Worm (Caenorhabditis elegans) whole organism, midembryonic: Measurements from ENCODE around the gene clec-173.

ENCODE experiments used
- T22C8.4 ChIP-seq: fragments of 200-800 bp; sonication (Bioruptor generic); IDR thresholded peaks from 2 replicates; pipeline ENCODE4 v1.3.6; 2022; ENCODE audit warnings: missing genetic modification characterization, missing compliant biosample characterization
- cog-1 ChIP-seq: sonication (generic microtip); optimal IDR thresholded peaks from 2 replicates; lab custom pipeline; 2016; ENCODE audit warnings: missing genetic modification characterization, missing compliant biosample characterization
- flt-1 ChIP-seq: fragments of 200-800 bp; sonication (Bioruptor generic); IDR thresholded peaks from 2 replicates; pipeline ENCODE4 v1.3.6; 2022; ENCODE audit warnings: missing genetic modification characterization, missing compliant biosample characterization
- klf-2 ChIP-seq: fragments of 200-800 bp; sonication (Bioruptor generic); conservative IDR thresholded peaks from 2 replicates; pipeline ENCODE4 v1.3.6; 2022; ENCODE audit warnings: missing genetic modification reagents, missing genetic modification characterization, missing compliant biosample characterization
- med-1 ChIP-seq: sonication (generic microtip); optimal IDR thresholded peaks from 2 replicates; lab custom pipeline; 2017; ENCODE audit warnings: missing genetic modification characterization, mild to moderate bottlenecking, missing compliant biosample characterization, antibody characterized with exemption, missing genetic modification reagents; ENCODE audit not compliant: insufficient read depth
- ref-1 ChIP-seq: fragments of 200-800 bp; sonication (Bioruptor generic); conservative IDR thresholded peaks from 2 replicates; pipeline ENCODE4 v1.3.6; 2022; ENCODE audit warnings: missing genetic modification reagents, missing genetic modification characterization, missing compliant biosample characterization
- tab-1 ChIP-seq: fragments of 200-800 bp; sonication (Bioruptor generic); IDR thresholded peaks from 2 replicates; pipeline ENCODE4 v1.3.6; 2022; ENCODE audit warnings: missing genetic modification characterization, missing compliant biosample characterization
- ztf-23 ChIP-seq: fragments of 200-800 bp; sonication (Bioruptor generic); IDR thresholded peaks from 2 replicates; pipeline ENCODE4 v1.3.6; 2022; ENCODE audit warnings: missing genetic modification reagents, missing genetic modification characterization, missing compliant biosample characterization
- ztf-29 ChIP-seq: fragments of 200-800 bp; sonication (Bioruptor generic); IDR thresholded peaks from 2 replicates; pipeline ENCODE4 v1.3.6; 2022; ENCODE audit warnings: missing genetic modification reagents, missing genetic modification characterization, missing compliant biosample characterization

The clec-173 gene

DNA sequence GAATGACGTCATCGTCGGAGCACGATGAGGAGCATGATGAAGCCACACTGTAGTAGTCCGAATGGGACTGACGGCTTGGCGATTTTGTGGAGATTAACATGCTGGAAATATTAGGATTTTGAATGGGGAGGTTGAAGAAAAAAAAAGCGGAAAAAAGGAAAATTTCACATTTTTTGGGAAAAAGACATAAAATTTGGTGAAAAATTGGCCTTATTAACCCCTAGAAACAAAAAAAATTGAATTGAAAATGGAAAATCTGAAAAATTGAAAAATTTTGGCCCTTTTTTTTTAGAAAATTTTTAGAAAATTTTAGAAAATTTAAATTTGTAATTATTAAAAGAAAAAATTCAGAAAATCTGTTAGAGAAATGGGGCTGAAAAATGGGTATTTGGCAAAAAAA lies 5.8 kb upstream of the clec-173 start, which contains the start of gene T26C12.3:
Gene T26C12.3 (minus strand): TSS at position 101 of the 400 bp plus-strand sequence.
- TF ChIP-seq ztf-23 (no peak), ref-1 (GFP tag; lab: Robert Waterston, UW) (no peak), cog-1 (tag; lab: Kevin White, UChicago) (no peak), klf-2 (GFP tag; lab: Robert Waterston, UW) (no peak), med-1 (GFP tag; lab: Kevin White, UChicago) (no peak), tab-1 (GFP tag; lab: Robert Waterston, UW) (no peak), T22C8.4 (GFP tag; lab: Robert Waterston, UW) (no peak), ztf-29 (GFP tag; lab: Robert Waterston, UW) (no peak), flt-1 (no peak)

ce11 chrIV:3271342-3271741 lies 3.9 kb upstream of the clec-173 start:
- TF ChIP-seq klf-2 (GFP tag; lab: Robert Waterston, UW): no peak
- no peak for TF ChIP-seq med-1 (GFP tag; lab: Kevin White, UChicago)
- no peak for TF ChIP-seq ztf-23

- no peak for TF ChIP-seq ref-1 (GFP tag; lab: Robert Waterston, UW)
- TF ChIP-seq cog-1 (tag; lab: Kevin White, UChicago): no peak
- TF ChIP-seq T22C8.4 (GFP tag; lab: Robert Waterston, UW): no peak
- TF ChIP-seq ztf-29 (GFP tag; lab: Robert Waterston, UW): no peak
- TF ChIP-seq tab-1 (GFP tag; lab: Robert Waterston, UW): no peak
- no peak for TF ChIP-seq ztf-23
- TF ChIP-seq klf-2 (GFP tag; lab: Robert Waterston, UW): no peak
- 0 out of 2 replicates have a peak, but pooled peaks have one; percentile 59 for TF ChIP-seq flt-1
These were observed 640 bp downstream of the clec-173 start for ce11 chrIV:3266841-3267240.

DNA sequence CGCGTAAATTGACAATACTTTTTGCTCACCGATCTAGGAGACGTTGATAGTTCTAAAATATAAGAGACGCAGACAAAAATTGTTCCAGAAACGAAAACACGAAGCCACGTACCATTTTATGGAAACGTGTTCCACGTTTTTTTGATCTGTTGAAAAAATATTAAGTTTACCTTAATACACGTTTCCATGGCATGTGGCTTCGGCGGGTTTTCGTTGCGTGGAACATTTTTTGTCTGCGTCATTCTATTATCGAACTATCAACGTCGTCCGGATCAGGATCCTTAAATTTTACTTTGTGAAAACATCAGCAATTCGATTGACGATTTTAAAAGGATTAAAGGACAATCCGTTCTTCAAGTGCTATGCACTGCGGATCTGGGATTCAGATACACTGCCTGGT lies 1.8 kb downstream of the clec-173 start, which contains the start of gene T26C12.2:
Gene T26C12.2 (minus strand): TSS at position 101 of the 400 bp plus-strand sequence.
- TF ChIP-seq klf-2 (GFP tag; lab: Robert Waterston, UW) (no peak), flt-1 (no peak), ref-1 (GFP tag; lab: Robert Waterston, UW) (no peak), tab-1 (GFP tag; lab: Robert Waterston, UW) (no peak), ztf-29 (GFP tag; lab: Robert Waterston, UW) (no peak), med-1 (GFP tag; lab: Kevin White, UChicago) (no peak), cog-1 (tag; lab: Kevin White, UChicago) (no peak), T22C8.4 (GFP tag; lab: Robert Waterston, UW) (no peak), ztf-23 (no peak)

DNA sequence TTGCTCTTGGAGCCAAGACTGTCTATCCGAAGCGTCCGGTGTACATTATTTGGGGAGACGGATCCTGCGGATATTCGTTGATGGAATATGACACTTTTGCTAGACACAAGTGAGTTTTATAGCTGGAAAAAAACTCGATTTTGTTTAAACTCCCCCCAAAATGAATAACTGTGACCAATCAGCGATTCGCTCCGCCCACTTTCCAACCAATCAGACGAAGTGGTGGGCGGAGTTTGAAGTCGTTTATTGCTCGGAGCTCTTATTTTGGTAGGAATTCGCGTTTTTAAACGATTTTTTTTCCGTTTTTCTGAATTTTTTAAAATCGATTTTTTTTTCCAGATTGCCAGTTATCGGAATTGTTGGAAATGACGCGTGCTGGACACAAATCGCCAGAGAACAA lies 5.7 kb downstream of the clec-173 start:
- TF ChIP-seq tab-1 (GFP tag; lab: Robert Waterston, UW) (no peak), klf-2 (GFP tag; lab: Robert Waterston, UW) (no peak), cog-1 (tag; lab: Kevin White, UChicago) (no peak), T22C8.4 (GFP tag; lab: Robert Waterston, UW) (no peak), ztf-29 (GFP tag; lab: Robert Waterston, UW) (no peak), ref-1 (GFP tag; lab: Robert Waterston, UW) (no peak), med-1 (GFP tag; lab: Kevin White, UChicago) (no peak), flt-1 (no peak), ztf-23 (no peak)

- TF ChIP-seq flt-1: no peak
- no peak for TF ChIP-seq ztf-29 (GFP tag; lab: Robert Waterston, UW)
- TF ChIP-seq med-1 (GFP tag; lab: Kevin White, UChicago): no peak
- no peak for TF ChIP-seq ztf-23
- no peak for TF ChIP-seq ref-1 (GFP tag; lab: Robert Waterston, UW)
- no peak for TF ChIP-seq tab-1 (GFP tag; lab: Robert Waterston, UW)
- no peak for TF ChIP-seq cog-1 (tag; lab: Kevin White, UChicago)
These were observed 7.3 kb downstream of the clec-173 start for ce11 chrIV:3260216-3260615.

DNA sequence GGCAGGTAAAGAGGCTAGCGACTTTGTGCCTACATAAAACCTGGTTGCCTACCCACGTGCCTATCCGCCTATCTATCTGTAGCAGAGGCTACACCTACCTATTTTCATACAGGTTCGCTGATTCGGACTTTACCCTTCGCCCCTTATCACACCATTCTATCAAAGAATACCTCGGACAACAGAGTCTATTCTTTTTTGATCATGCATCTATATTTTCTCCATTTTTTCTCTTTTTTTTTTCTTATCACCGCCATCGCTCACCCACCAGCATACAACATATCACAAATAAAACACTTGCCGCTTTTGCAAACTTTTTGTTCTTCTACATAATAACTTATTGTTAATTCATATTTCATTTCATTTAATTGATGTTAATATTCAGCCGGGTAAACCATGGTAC lies 9.0 kb downstream of the clec-173 start, which contains the start of gene T26C12.1:
Gene T26C12.1 (plus strand): TSS at position 383 of the 400 bp plus-strand sequence.
- TF ChIP-seq cog-1 (tag; lab: Kevin White, UChicago) (no peak), ztf-29 (GFP tag; lab: Robert Waterston, UW) (no peak), med-1 (GFP tag; lab: Kevin White, UChicago) (no peak), flt-1 (no peak), ref-1 (GFP tag; lab: Robert Waterston, UW) (no peak), klf-2 (GFP tag; lab: Robert Waterston, UW) (no peak), T22C8.4 (GFP tag; lab: Robert Waterston, UW) (no peak), ztf-23 (no peak)

DNA sequence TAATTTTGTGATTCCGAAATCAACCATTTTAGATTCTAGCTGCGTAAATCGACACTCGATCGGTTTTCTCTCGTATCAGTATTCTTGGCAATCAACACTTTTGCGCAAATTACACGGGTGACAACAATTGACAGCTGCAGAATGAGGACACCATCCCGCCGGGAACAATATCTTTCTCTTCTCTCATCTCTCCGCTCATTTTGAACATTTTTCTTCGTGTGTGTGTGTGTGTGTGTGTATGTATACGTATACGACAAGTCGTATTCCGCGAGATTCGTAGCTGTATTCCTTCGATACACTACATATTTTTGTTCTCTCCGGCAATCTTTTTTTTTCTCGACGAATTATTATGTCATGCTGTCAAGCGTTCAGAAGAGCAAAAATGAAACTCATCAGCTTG lies 10.6 kb downstream of the clec-173 start:
- TF ChIP-seq T22C8.4 (GFP tag; lab: Robert Waterston, UW) (no peak), flt-1 (no peak), ztf-29 (GFP tag; lab: Robert Waterston, UW) (no peak), cog-1 (tag; lab: Kevin White, UChicago) (no peak), med-1 (GFP tag; lab: Kevin White, UChicago) (no peak), ref-1 (GFP tag; lab: Robert Waterston, UW) (no peak), tab-1 (GFP tag; lab: Robert Waterston, UW) (no peak)

ce11 chrIV:3254443-3254842 lies 13.0 kb downstream of the clec-173 start, which contains the start of gene dmd-9:
dmd-9 (minus strand) TSS chrIV:3254543.
- no peak for TF ChIP-seq tab-1 (GFP tag; lab: Robert Waterston, UW)
- no peak for TF ChIP-seq cog-1 (tag; lab: Kevin White, UChicago)
- TF ChIP-seq T22C8.4 (GFP tag; lab: Robert Waterston, UW): no peak
- no peak for TF ChIP-seq med-1 (GFP tag; lab: Kevin White, UChicago)
- no peak for TF ChIP-seq ztf-23
- no peak for TF ChIP-seq klf-2 (GFP tag; lab: Robert Waterston, UW)
- TF ChIP-seq flt-1: no peak
- no peak for TF ChIP-seq ref-1 (GFP tag; lab: Robert Waterston, UW)
- no peak for TF ChIP-seq ztf-29 (GFP tag; lab: Robert Waterston, UW)
